Worm (Caenorhabditis elegans) whole organism, late embryonic: ENCODE measurements around the gene R13H9.6.
"Not testable (repeated sequence)": the region's sequence is repeated elsewhere in the genome, so short reads cannot be mapped to it uniquely, and the experiment has no call there.

Source experiments
- C38D4.7 ChIP-seq: fragments of 200-800 bp; sonication (Bioruptor generic); optimal IDR thresholded peaks from 2 replicates; lab custom pipeline; 2018; ENCODE audit warnings: mild to moderate bottlenecking, missing genetic modification characterization, moderate library complexity, missing compliant biosample characterization
- T23F11.4 ChIP-seq: fragments of 200-800 bp; sonication (Bioruptor generic); optimal IDR thresholded peaks from 2 replicates; lab custom pipeline; 2018; ENCODE audit warnings: mild to moderate bottlenecking, missing genetic modification characterization, missing compliant biosample characterization
- Y22D7AL.16 ChIP-seq: sonication (generic microtip); optimal IDR thresholded peaks from 2 replicates; lab custom pipeline; 2016; ENCODE audit warnings: missing genetic modification characterization, missing compliant biosample characterization
- ahr-1 ChIP-seq: sonication (generic microtip); optimal IDR thresholded peaks from 2 replicates; lab custom pipeline; 2016; ENCODE audit warnings: missing genetic modification characterization, missing compliant biosample characterization
- ama-1 ChIP-seq: fragments of 150-350 bp; optimal IDR thresholded peaks from 2 replicates; lab custom pipeline; 2014
- ceh-14 ChIP-seq: sonication (generic microtip); optimal IDR thresholded peaks from 2 replicates; lab custom pipeline; 2016; ENCODE audit warnings: missing genotype, missing genetic modification characterization, missing compliant biosample characterization
- ceh-22 ChIP-seq: sonication (generic microtip); optimal IDR thresholded peaks from 2 replicates; lab custom pipeline; 2017; ENCODE audit warnings: missing biosample characterization, missing genetic modification characterization
- ceh-31 ChIP-seq: sonication (generic microtip); optimal IDR thresholded peaks from 2 replicates; lab custom pipeline; 2016; ENCODE audit warnings: missing genetic modification characterization, missing compliant biosample characterization
- ceh-48 ChIP-seq: sonication (generic microtip); optimal IDR thresholded peaks from 2 replicates; lab custom pipeline; 2016; ENCODE audit warnings: missing genetic modification characterization, inconsistent platforms, missing compliant biosample characterization
- ceh-6 ChIP-seq: fragments of 200-800 bp; sonication (Bioruptor generic); optimal IDR thresholded peaks from 2 replicates; lab custom pipeline; 2018; ENCODE audit warnings: mild to moderate bottlenecking, missing genetic modification characterization, missing compliant biosample characterization
- dve-1 ChIP-seq: sonication (generic microtip); optimal IDR thresholded peaks from 2 replicates; lab custom pipeline; 2017; ENCODE audit warnings: antibody characterized with exemption, mild to moderate bottlenecking, missing genetic modification characterization, missing compliant biosample characterization
- elt-2 ChIP-seq: sonication (generic microtip); optimal IDR thresholded peaks from 2 replicates; lab custom pipeline; 2016; ENCODE audit warnings: missing genetic modification reagents, missing genetic modification characterization, missing compliant biosample characterization
- eyg-1 ChIP-seq: sonication (generic microtip); optimal IDR thresholded peaks from 2 replicates; lab custom pipeline; 2016; ENCODE audit warnings: missing genotype, missing genetic modification characterization, missing compliant biosample characterization
- fkh-10 ChIP-seq: fragments of 150-350 bp; optimal IDR thresholded peaks from 2 replicates; lab custom pipeline; 2014; ENCODE audit warnings: missing biosample characterization, missing genetic modification reagents, missing genetic modification characterization
- hlh-6 ChIP-seq: sonication (generic microtip); optimal IDR thresholded peaks from 2 replicates; lab custom pipeline; 2016; ENCODE audit warnings: missing genotype, missing genetic modification characterization, missing compliant biosample characterization
- hlh-8 ChIP-seq: sonication (generic microtip); optimal IDR thresholded peaks from 2 replicates; lab custom pipeline; 2016; ENCODE audit warnings: missing genotype, missing genetic modification characterization, missing compliant biosample characterization
- lin-11 ChIP-seq: fragments of 200-800 bp; sonication (Bioruptor generic); optimal IDR thresholded peaks from 2 replicates; lab custom pipeline; 2018; ENCODE audit warnings: mild to moderate bottlenecking, missing genetic modification characterization, missing compliant biosample characterization
- mec-3 ChIP-seq: sonication (generic microtip); optimal IDR thresholded peaks from 2 replicates; lab custom pipeline; 2016; ENCODE audit warnings: borderline replicate concordance, missing genetic modification characterization, missing compliant biosample characterization
- nfya-1 ChIP-seq: sonication (generic microtip); optimal IDR thresholded peaks from 2 replicates; lab custom pipeline; 2017; ENCODE audit warnings: missing genetic modification characterization, mild to moderate bottlenecking, missing compliant biosample characterization, antibody characterized with exemption, moderate library complexity
- nhr-11 ChIP-seq: fragments of 150-350 bp; optimal IDR thresholded peaks from 2 replicates; lab custom pipeline; 2014; ENCODE audit warnings: missing biosample characterization, missing genetic modification characterization
- npax-4 ChIP-seq: sonication (generic microtip); optimal IDR thresholded peaks from 2 replicates; lab custom pipeline; 2016; ENCODE audit warnings: missing genetic modification characterization, missing compliant biosample characterization
- odd-2 ChIP-seq: sonication (generic microtip); optimal IDR thresholded peaks from 2 replicates; lab custom pipeline; 2017; ENCODE audit warnings: antibody characterized with exemption, mild to moderate bottlenecking, missing genetic modification characterization, missing compliant biosample characterization
- pat-9 ChIP-seq: fragments of 200-800 bp; sonication (Bioruptor generic); optimal IDR thresholded peaks from 2 replicates; lab custom pipeline; 2018; ENCODE audit warnings: mild to moderate bottlenecking, missing genetic modification characterization, moderate library complexity, missing compliant biosample characterization
- pha-4 ChIP-seq: fragments of 150-350 bp; optimal IDR thresholded peaks from 2 replicates; lab custom pipeline; 2018; ENCODE audit warnings: missing biosample characterization, missing genetic modification reagents, missing genetic modification characterization
- pqm-1 ChIP-seq: sonication (generic microtip); optimal IDR thresholded peaks from 2 replicates; lab custom pipeline; 2016; ENCODE audit warnings: missing genetic modification characterization, missing compliant biosample characterization
- ref-2 ChIP-seq: sonication (generic microtip); optimal IDR thresholded peaks from 2 replicates; lab custom pipeline; 2016; ENCODE audit warnings: missing genetic modification characterization, missing compliant biosample characterization
- sox-2 ChIP-seq: fragments of 200-800 bp; sonication (Bioruptor generic); IDR thresholded peaks from 2 replicates; pipeline ENCODE4 v1.3.6; 2022; ENCODE audit warnings: missing genetic modification reagents, missing genetic modification characterization, missing compliant biosample characterization
- syd-9 ChIP-seq: sonication (generic microtip); optimal IDR thresholded peaks from 2 replicates; lab custom pipeline; 2016; ENCODE audit warnings: mild to moderate bottlenecking, missing genetic modification characterization, moderate library complexity, missing compliant biosample characterization
- tbx-2 ChIP-seq: sonication (generic microtip); optimal IDR thresholded peaks from 2 replicates; lab custom pipeline; 2016; ENCODE audit warnings: missing genetic modification characterization, missing compliant biosample characterization
- unc-42 ChIP-seq: sonication (generic microtip); optimal IDR thresholded peaks from 2 replicates; lab custom pipeline; 2016; ENCODE audit warnings: missing genotype, missing genetic modification characterization, missing compliant biosample characterization
- unc-55 ChIP-seq: sonication (generic microtip); optimal IDR thresholded peaks from 2 replicates; lab custom pipeline; 2017; ENCODE audit warnings: missing biosample characterization, missing genetic modification reagents, missing genetic modification characterization
- unc-86 ChIP-seq: sonication (generic microtip); optimal IDR thresholded peaks from 2 replicates; lab custom pipeline; 2016; ENCODE audit warnings: missing genetic modification characterization, missing compliant biosample characterization
- ztf-16 ChIP-seq: sonication (generic microtip); optimal IDR thresholded peaks from 2 replicates; lab custom pipeline; 2017; ENCODE audit warnings: missing genetic modification characterization, missing compliant biosample characterization

R13H9.6 gene

ce11 chrIV:5081122-5081521 is 12.7 kb upstream of the R13H9.6 start:
- TF ChIP-seq C38D4.7 (GFP tag; lab: Kevin White, UChicago) (no peak), tbx-2 (peak; percentile 13), elt-2 (tag; lab: Kevin White, UChicago) (no peak), unc-42 (tag; lab: Kevin White, UChicago) (no peak)

DNA sequence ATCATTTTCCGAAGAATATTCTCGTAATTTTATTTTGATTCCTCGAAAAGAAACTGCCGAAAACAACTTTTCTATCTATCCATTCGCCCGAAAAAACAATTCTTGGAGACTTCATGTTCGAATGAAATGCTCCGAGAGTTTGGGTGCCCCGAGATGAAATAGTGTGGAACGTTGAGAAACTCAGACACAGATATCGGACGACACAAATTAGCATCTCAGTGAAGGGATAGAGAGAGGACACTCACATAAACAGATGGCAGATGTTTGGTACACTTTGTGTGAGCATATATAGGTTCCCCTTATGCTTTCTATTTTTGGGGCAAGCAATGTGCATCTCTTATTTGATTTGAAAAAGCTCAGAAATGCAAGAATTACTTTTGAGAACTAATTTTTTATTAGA is 10.4 kb upstream of the R13H9.6 start:
- TF ChIP-seq ceh-31 (tag; lab: Kevin White, UChicago) (no peak), hlh-8 (peak; percentile 53), unc-42 (tag; lab: Kevin White, UChicago) (peak; percentile 9), nfya-1 (tag; lab: Kevin White, UChicago) (peak; percentile 36), pat-9 (tag; lab: Kevin White, UChicago) (no peak)

DNA sequence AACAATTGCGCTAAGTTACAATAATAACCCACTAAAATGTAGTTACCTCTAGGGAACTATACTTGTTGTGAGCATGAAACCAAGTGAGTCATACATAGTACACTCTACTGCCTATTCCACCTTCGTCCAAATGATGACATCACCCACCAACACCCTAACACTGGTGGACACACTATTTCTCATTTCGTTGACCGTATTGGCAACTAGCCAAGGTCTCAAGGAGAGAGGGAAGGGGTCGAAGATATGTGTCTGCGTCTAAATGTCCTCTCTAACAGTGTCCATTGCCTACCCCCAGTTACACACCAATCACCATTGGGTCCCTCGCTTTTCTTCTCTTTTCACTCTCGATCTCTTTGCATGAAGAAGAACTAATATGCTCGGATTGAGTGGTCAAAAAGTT is 9.5 kb upstream of the R13H9.6 start:
- TF ChIP-seq odd-2 (tag; lab: Kevin White, UChicago) = no peak
- no peak for TF ChIP-seq pat-9 (tag; lab: Kevin White, UChicago)
- no peak for TF ChIP-seq syd-9 (tag; lab: Kevin White, UChicago)
- peak; percentile 61 for TF ChIP-seq ref-2
- peak; percentile 26 for TF ChIP-seq tbx-2
- peak; percentile 18 for TF ChIP-seq ceh-31 (tag; lab: Kevin White, UChicago)
- TF ChIP-seq mec-3 (tag; lab: Kevin White, UChicago) = no peak
- TF ChIP-seq pha-4 = no peak
- TF ChIP-seq unc-55 (GFP tag; lab: Kevin White, UChicago) = peak; percentile 18
- no peak for TF ChIP-seq fkh-10 (GFP tag; lab: Kevin White, UChicago)
- TF ChIP-seq sox-2 = no peak
- peak; percentile 16 for TF ChIP-seq Y22D7AL.16 (tag; lab: Kevin White, UChicago)
- TF ChIP-seq nfya-1 (tag; lab: Kevin White, UChicago) = peak; percentile 74

DNA sequence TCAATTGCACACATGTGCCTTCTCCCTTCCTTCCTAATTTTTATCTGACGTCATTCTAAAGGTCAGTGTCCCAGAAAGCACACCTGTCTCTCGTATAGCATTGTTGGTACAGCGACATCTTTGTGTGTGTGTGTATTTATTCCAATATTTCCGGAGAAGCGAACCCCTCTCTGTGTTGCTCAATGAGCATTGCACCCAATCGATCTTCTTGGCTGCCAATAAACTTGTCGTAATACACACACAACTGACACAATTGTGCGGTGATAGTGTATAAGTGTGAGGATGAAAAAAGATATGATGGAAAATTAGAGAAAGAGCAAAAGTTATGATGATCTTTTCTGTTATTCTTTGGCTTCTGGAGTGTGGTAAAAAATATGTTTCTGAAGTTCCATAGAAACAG is 8.2 kb upstream of the R13H9.6 start:
- TF ChIP-seq unc-86 (tag; lab: Kevin White, UChicago) = no peak
- peak; percentile 6 for TF ChIP-seq nfya-1 (tag; lab: Kevin White, UChicago)
- peak; percentile 71 for TF ChIP-seq unc-55 (GFP tag; lab: Kevin White, UChicago)
- TF ChIP-seq eyg-1 = no peak
- peak; percentile 11 for TF ChIP-seq ceh-31 (tag; lab: Kevin White, UChicago)

DNA sequence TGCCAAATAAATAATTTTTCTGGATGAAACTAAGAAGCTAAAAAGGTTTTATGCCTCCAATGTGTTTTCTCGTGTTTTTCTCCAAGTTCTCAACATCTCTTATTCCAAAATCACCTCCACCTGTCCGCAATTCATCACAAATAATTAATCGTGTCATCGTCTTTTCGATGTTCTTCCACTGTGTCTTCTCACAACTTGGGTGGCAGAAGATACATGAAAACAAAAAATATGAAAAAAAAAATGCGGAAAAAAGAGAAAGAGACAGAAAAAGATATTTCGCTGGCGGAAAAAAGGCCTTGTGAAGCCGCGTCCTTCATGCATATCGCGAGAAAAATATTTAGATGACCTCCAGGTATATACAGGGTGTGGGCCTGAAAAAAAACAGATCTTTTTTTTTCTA is 5.4 kb upstream of the R13H9.6 start:
- no peak for TF ChIP-seq hlh-6 (tag; lab: Kevin White, UChicago)
- TF ChIP-seq ama-1 (lab: Kevin White, UChicago) = no peak
- no peak for TF ChIP-seq ceh-14 (tag; lab: Kevin White, UChicago)
- TF ChIP-seq lin-11 (tag; lab: Kevin White, UChicago) = no peak
- TF ChIP-seq T23F11.4 = no peak
- no peak for TF ChIP-seq unc-42 (tag; lab: Kevin White, UChicago)
- TF ChIP-seq ahr-1 (tag; lab: Kevin White, UChicago) = no peak
- TF ChIP-seq ceh-31 (tag; lab: Kevin White, UChicago) = no peak
- TF ChIP-seq fkh-10 (GFP tag; lab: Kevin White, UChicago) = no peak
- TF ChIP-seq nhr-11 (tag; lab: Kevin White, UChicago) = no peak
- TF ChIP-seq ceh-48 = no peak
- no peak for TF ChIP-seq unc-86 (tag; lab: Kevin White, UChicago)
- TF ChIP-seq ceh-6 (GFP tag; lab: Kevin White, UChicago) = no peak
- TF ChIP-seq ztf-16 (tag; lab: Kevin White, UChicago) = no peak
- no peak for TF ChIP-seq npax-4 (tag; lab: Kevin White, UChicago)
- TF ChIP-seq pqm-1 (tag; lab: Kevin White, UChicago) = no peak
- TF ChIP-seq, all 69 proteins: peak for 0

- not testable (repeated sequence) for TF ChIP-seq dve-1, npax-4, ceh-22 (tag; lab: Kevin White, UChicago)
- TF ChIP-seq, all 69 proteins: peak for 0; not testable (repeated sequence) for 69
These were observed 2.2 kb upstream of the R13H9.6 start, which contains the start of gene C02B10.6 for ce11 chrIV:5070593-5070992. C02B10.6 (plus strand) TSS chrIV:5070893.
